Worm (Caenorhabditis elegans): Measurements from ENCODE around the gene C02D5.2.

The C02D5.2 gene

ce11 chrIII:8564372-8564771 lies 7.2 kb downstream of the C02D5.2 start:
- TF ChIP-seq madf-9 (GFP tag; conservative IDR thresholded peaks at IDR 0.05): no peak
- TF ChIP-seq fkh-10 (GFP tag; optimal IDR thresholded peaks at IDR 0.05): no peak
- no peak for TF ChIP-seq daf-16 (GFP tag; optimal IDR thresholded peaks at IDR 0.05)
- TF ChIP-seq daf-16 (tag; optimal IDR thresholded peaks at IDR 0.05): no peak
- no peak for TF ChIP-seq R02D3.7 (tag; optimal IDR thresholded peaks at IDR 0.05)
- TF ChIP-seq nhr-102 (tag; optimal IDR thresholded peaks at IDR 0.05): no peak
- TF ChIP-seq zfp-3 (GFP tag; conservative IDR thresholded peaks at IDR 0.05): no peak
- TF ChIP-seq lim-7 (GFP tag; IDR thresholded peaks at IDR 0.05): no peak
- TF ChIP-seq daf-12 (tag; optimal IDR thresholded peaks at IDR 0.05): no peak
- TF ChIP-seq nhr-41 (GFP tag; IDR thresholded peaks at IDR 0.05): no peak
- no peak for TF ChIP-seq nhr-42 (GFP tag; IDR thresholded peaks at IDR 0.05)
- no peak for TF ChIP-seq rbr-2 (tag; optimal IDR thresholded peaks at IDR 0.05)
- no peak for TF ChIP-seq F44E2.7 (GFP tag; IDR thresholded peaks at IDR 0.05)
- TF ChIP-seq ceh-62 (tag; optimal IDR thresholded peaks at IDR 0.05): no peak
- no peak for TF ChIP-seq mxl-3 (GFP tag; optimal IDR thresholded peaks at IDR 0.05)
- TF ChIP-seq snpc-4 (tag; optimal IDR thresholded peaks at IDR 0.05): no peak
- no peak for TF ChIP-seq ama-1 (optimal IDR thresholded peaks at IDR 0.05)
- TF ChIP-seq ztf-11 (tag; optimal IDR thresholded peaks at IDR 0.05): no peak
- TF ChIP-seq mdt-29 (GFP tag; IDR thresholded peaks at IDR 0.05): no peak
- no peak for TF ChIP-seq ztf-7 (tag; optimal IDR thresholded peaks at IDR 0.05)

ce11 chrIII:8570289-8570688 lies 13.2 kb downstream of the C02D5.2 start:
- TF ChIP-seq snpc-1.2 (GFP tag; IDR thresholded peaks at IDR 0.05): no peak
- no peak for TF ChIP-seq arid-1 (GFP tag; conservative IDR thresholded peaks at IDR 0.05)
- TF ChIP-seq dve-1 (tag; optimal IDR thresholded peaks at IDR 0.05; ENCODE audit: insufficient read depth): no peak
- peak; percentile 83; the same call in 1 of the 2 replicates for TF ChIP-seq set-16 (GFP tag; IDR thresholded peaks at IDR 0.05)

- TF ChIP-seq dmd-9 (GFP tag; IDR thresholded peaks at IDR 0.05) (no peak), hlh-11 (tag; optimal IDR thresholded peaks at IDR 0.05) (peak; percentile 13), ZK337.2 (GFP tag; IDR thresholded peaks at IDR 0.05) (0 out of 2 replicates have a peak, but pooled peaks have one; percentile 18)
These were observed 14.7 kb downstream of the C02D5.2 start for ce11 chrIII:8571845-8572244.

- peak in 1 of 2 experiments; percentile 90 for TF ChIP-seq unc-62 (GFP tag; optimal IDR thresholded peaks at IDR 0.05 in 1 of 2)
- TF ChIP-seq unc-62 (tag; optimal IDR thresholded peaks at IDR 0.05): no peak
- no peak for TF ChIP-seq daf-16 (GFP tag; optimal IDR thresholded peaks at IDR 0.05)
- no peak for TF ChIP-seq daf-16 (tag; optimal IDR thresholded peaks at IDR 0.05)
- TF ChIP-seq ceh-20 (GFP tag; IDR thresholded peaks at IDR 0.05): no peak
- TF ChIP-seq spr-1 (tag; optimal IDR thresholded peaks at IDR 0.05): no peak
- TF ChIP-seq Y105C5A.15 (GFP tag; IDR thresholded peaks at IDR 0.05): no peak
- TF ChIP-seq tag-97 (GFP tag; IDR thresholded peaks at IDR 0.05): no peak
These were observed 16.2 kb downstream of the C02D5.2 start for ce11 chrIII:8573301-8573700.

ce11 chrIII:8573869-8574268 lies 16.7 kb downstream of the C02D5.2 start:
- TF ChIP-seq lin-13 (GFP tag; optimal IDR thresholded peaks at IDR 0.05) (no peak), aha-1 (tag) (no peak), skn-1 (tag; optimal IDR thresholded peaks at IDR 0.05) (no peak), dmd-8 (GFP tag; IDR thresholded peaks at IDR 0.05) (no peak), nhr-42 (GFP tag; IDR thresholded peaks at IDR 0.05) (no peak), lsy-2 (tag; optimal IDR thresholded peaks at IDR 0.05) (no peak), ceh-82 (tag; optimal IDR thresholded peaks at IDR 0.05) (no peak), T20F7.1 (GFP tag; optimal IDR thresholded peaks at IDR 0.05) (no peak), spr-1 (tag; optimal IDR thresholded peaks at IDR 0.05) (no peak), madf-9 (GFP tag; conservative IDR thresholded peaks at IDR 0.05) (no peak), daf-16 (GFP tag; optimal IDR thresholded peaks at IDR 0.05) (no peak), daf-16 (tag; optimal IDR thresholded peaks at IDR 0.05) (no peak), lin-1 (GFP tag; IDR thresholded peaks at IDR 0.05) (no peak), hmg-1.1 (GFP tag; IDR thresholded peaks at IDR 0.05) (no peak)

Data from whole organism, L4 larva.